Worm (Caenorhabditis elegans): ENCODE measurements around the gene F23B12.7.

DNA sequence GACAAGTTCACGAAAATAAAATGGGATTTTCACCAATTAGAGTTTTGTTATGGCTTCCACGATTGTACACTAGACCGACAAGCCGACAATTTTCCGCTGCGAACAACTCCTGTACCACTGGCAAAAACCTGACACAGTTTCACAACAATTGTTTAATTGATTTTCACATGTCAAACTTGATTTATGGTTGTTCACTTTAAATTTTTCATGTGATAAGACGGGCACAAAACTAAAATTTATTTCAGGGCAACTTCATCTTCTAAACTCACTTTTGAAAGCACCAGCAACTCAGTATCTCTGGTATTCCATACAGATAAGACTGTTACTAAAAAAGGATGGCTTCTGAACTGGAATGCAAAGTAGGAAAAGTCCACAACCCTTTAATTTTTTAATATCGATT is 31.9 kb downstream of the F23B12.7 start, which contains the start of gene R02D5.7:
- TF ChIP-seq fkh-4 (tag; optimal IDR thresholded peaks at IDR 0.05; ENCODE audit: borderline replicate concordance) (no peak), egl-27 (tag; optimal IDR thresholded peaks at IDR 0.05) (no peak), C16A3.4 (tag; optimal IDR thresholded peaks at IDR 0.05) (no peak), unc-30 (tag; optimal IDR thresholded peaks at IDR 0.05) (no peak), tlp-1 (tag; optimal IDR thresholded peaks at IDR 0.05) (no peak), isw-1 (GFP tag; IDR thresholded peaks at IDR 0.05) (no peak), ama-1 (optimal IDR thresholded peaks at IDR 0.05) (no peak), nhr-71 (tag; optimal IDR thresholded peaks at IDR 0.05) (no peak), fkh-10 (GFP tag; optimal IDR thresholded peaks at IDR 0.05) (no peak), pag-3 (tag; optimal IDR thresholded peaks at IDR 0.05; ENCODE audit: borderline replicate concordance, insufficient read depth) (no peak), ceh-82 (tag; optimal IDR thresholded peaks at IDR 0.05) (no peak), elt-2 (tag; optimal IDR thresholded peaks at IDR 0.05) (no peak)
